Fruit fly (Drosophila melanogaster) whole organism: ENCODE measurements around the gene CG15537.

Experiments used
- CG8478 ChIP-seq: fragments of >200 bp; optimal IDR thresholded peaks from 2 replicates; lab custom pipeline; 2018; ENCODE audit warnings: inconsistent platforms
- Dll ChIP-seq: fragments of >200 bp; optimal IDR thresholded peaks from 2 replicates; lab custom pipeline; 2017
- EcR ChIP-seq, 2 experiments: fragments of >200 bp; optimal IDR thresholded peaks; 2 replicates each; lab custom pipeline; 2017; ENCODE audit warnings: missing biosample characterization in 2 of 2, missing genetic modification characterization in 2 of 2, missing genetic modification reagents in 2 of 2
- pan ChIP-seq: fragments of >200 bp; optimal IDR thresholded peaks from 2 replicates; lab custom pipeline; 2017
- psq ChIP-seq: fragments of >200 bp; optimal IDR thresholded peaks from 2 replicates; lab custom pipeline; 2017
- usp ChIP-seq: fragments of >200 bp; optimal IDR thresholded peaks from 2 replicates; lab custom pipeline; 2017; ENCODE audit warnings: missing biosample characterization, missing genetic modification characterization, mixed read lengths

CG15537 gene

DNA sequence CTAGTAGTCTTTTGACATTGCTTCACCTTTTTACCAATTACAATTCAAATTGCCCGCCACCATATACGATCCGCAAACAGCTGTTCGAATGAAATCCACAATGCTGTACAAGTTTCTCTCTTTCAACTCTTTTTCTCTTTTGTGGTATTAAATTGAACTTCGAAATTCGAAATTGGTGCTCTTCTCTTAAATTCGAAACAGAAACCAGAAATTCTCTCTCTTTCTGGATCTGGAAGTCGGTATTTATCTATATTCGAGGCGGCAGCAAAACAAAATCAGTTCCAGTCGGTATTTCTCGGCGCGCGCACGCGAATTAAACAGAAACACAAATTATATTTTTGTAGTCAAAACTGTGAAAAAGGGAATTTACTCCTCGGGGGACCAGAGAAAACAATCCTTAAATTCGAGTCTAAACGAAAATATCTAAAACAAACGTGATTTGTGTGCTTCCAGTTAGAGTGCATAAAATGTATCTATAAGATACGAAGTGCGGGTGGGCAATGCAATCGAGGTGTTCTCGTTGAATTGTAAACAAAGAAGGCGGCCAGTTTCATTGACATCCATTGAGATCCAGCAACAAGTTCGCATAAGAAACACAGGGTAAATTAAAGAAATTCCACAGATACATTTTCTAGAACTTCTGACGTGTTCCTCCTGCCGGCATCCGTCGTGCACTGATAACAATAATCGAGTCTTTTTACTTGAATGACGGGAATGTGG is 22.5 kb upstream of the CG15537 start, which contains the start of gene PH4alphaEFB:
Gene PH4alphaEFB, plus strand, starts transcription at position 276 of the 720 bp plus-strand sequence.
- TF ChIP-seq psq (no peak), EcR (GFP tag; optimal IDR thresholded peaks at IDR 0.05; lab: Kevin White, UChicago) (no peak), usp (GFP tag; lab: Kevin White, UChicago) (no peak), CG8478 (no peak), pan (lab: Kevin White, UChicago) (no peak), Dll (lab: Kevin White, UChicago) (no peak)

DNA sequence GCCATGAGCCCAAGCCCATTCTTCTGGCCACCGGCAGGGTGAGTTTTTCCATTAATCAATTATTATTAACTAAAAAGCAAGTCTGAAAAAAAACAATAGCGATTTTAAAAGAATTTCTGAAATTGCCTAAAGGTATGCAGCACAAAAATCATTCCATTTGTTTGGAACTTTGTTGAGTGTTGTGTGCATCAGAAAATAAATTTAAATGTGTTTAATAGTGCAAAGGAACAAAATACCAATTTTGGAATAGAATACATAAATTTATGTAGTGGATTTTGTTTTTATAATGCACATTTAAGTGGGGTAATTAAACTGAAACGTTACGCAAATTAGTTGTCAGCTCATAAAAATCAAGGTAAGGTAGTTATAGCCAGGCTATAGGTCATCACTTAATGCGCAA is 20.8 kb upstream of the CG15537 start:
- TF ChIP-seq psq (no peak), Dll (lab: Kevin White, UChicago) (no peak), pan (lab: Kevin White, UChicago) (no peak), CG8478 (no peak), usp (GFP tag; lab: Kevin White, UChicago) (no peak), EcR (GFP tag; optimal IDR thresholded peaks at IDR 0.05; lab: Kevin White, UChicago) (no peak)

DNA sequence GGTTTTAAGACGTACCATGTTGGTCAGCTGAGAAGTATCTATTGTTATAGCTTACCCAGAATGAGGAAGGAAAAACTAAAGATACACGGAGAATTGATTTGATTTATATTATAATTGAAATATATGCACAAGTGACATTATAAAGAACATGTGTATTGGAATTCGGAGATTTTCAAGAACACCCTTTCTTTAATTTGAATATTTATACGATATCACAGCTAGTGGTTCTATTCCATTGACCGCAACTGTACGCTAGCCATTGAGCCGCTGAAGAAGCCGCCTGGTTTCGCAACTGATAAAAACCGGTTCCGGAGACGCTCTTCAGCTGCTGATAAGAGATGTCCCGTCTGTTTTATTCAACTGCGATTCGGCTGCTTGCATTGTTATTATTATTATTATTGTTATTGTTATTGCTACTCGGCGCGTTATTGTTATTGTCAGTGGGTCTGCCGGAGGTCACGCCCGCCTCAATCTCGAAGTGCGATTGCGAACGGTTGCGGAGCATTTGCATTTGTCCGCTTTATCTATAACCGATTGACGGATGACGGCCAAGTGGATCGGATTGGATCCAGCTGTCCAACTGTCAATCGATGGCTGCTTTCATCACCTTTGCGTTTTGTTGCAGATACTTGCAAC is 18.3 kb upstream of the CG15537 start:
- no peak for TF ChIP-seq pan (lab: Kevin White, UChicago)
- TF ChIP-seq CG8478 = no peak
- TF ChIP-seq Dll (lab: Kevin White, UChicago) = no peak
- TF ChIP-seq EcR (GFP tag; optimal IDR thresholded peaks at IDR 0.05; lab: Kevin White, UChicago) = no peak
- no peak for TF ChIP-seq psq
- TF ChIP-seq usp (GFP tag; lab: Kevin White, UChicago) = no peak

DNA sequence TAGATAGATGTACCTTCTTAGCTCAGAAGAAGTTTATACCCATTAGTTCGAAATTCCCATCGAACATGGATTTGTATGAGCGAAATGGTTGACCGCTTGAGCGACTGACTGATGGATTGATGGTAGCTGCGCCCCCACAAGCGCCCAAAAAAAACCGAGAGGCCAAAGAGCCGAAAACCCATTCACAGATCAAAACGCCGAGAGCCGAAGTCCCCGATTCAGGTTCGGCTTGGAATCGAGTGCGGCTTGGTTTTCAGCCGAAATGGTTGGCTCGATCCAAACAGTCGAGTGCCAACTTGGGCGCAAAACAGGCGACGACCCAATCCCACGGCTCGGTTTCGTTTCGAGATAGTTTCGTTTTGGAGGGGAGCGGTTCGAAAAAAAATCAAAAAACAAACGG is 16.8 kb upstream of the CG15537 start:
- no peak for TF ChIP-seq CG8478
- no peak for TF ChIP-seq Dll (lab: Kevin White, UChicago)
- TF ChIP-seq usp (GFP tag; lab: Kevin White, UChicago) = no peak
- TF ChIP-seq EcR (GFP tag; optimal IDR thresholded peaks at IDR 0.05; lab: Kevin White, UChicago) = no peak
- TF ChIP-seq pan (lab: Kevin White, UChicago) = no peak
- no peak for TF ChIP-seq psq

DNA sequence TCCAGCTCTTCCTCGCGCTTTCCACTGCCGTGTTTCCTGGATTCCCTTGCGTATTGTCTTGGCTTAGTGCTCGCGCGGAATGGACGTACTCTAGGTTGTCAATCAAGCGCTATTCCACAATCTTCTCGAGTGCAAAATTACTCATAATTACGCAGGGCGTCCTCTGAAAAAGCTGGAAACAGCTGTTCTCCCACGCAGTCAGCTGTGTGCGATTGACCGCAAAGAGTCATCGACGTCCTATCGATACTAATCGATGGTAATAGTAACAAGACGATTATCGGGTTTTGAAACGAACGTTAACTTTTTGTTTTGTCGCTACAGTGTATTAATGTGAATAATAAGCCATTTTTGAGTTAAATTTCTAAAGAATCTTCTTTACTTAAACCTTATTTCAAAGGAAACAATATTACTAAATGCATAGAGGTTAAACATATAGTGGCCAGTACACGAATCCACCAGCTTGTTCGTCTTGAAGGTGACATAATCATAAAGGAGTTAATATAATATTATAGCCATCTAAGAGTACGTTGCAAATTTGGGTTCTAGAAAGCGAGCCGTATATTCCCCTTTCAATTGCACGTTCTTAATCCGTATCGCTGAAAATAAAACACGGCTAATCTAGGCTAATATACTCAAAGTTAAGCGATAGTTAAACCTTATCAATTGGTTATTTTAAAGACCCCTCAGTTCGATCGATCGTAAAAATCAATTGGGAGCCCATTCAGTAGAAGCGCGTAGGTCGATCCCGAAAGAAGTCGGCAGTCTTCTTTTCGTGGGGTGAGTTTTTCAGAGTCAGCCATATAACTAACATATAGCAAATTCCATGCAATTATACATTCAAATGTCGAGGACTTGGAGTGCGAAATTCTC is 15.9 kb upstream of the CG15537 start, which contains the start of the genes CG2224 and CDase:
Gene CG2224, minus strand, starts transcription at position 235 of the 870 bp plus-strand sequence.
Gene CDase, plus strand, starts transcription at position 456 of the 870 bp plus-strand sequence.
- TF ChIP-seq psq = no peak
- no peak for TF ChIP-seq EcR (GFP tag; optimal IDR thresholded peaks at IDR 0.05; lab: Kevin White, UChicago)
- TF ChIP-seq usp (GFP tag; lab: Kevin White, UChicago) = no peak
- no peak for TF ChIP-seq pan (lab: Kevin White, UChicago)
- no peak for TF ChIP-seq CG8478
- TF ChIP-seq Dll (lab: Kevin White, UChicago) = no peak

DNA sequence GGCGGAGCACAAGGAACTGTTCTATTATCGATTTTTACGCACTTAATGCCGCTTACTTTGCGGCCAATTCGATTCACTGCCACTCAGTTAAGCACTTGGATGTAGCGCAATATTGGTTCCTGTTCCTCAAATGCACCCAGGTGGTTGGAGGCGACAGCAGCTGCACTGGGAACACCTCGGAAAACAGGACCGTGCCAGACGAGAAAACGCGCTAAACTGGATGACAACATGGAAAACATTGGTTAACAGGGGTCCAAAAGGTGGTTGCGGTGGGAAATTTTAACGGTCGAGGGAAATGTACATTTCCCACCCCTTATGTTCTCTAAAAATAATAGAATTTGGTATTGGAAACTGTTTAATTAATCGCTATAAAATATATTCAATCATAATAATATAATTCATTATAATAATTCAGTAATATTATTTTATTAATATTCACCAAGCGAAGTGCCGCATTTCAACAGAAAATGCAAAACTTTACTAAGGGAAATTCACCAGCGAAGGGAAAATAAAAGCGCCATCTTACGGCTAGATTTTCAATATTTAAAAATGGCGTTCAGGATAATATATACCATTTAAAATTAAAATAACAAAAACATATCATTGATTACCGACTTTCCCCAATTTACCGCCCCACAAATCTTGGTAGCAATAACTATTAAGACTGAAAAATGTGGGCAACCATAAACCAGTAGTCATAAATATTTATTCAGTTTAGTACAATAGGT is 12.6 kb upstream of the CG15537 start, which contains the start of gene aralar1:
Gene aralar1, minus strand, starts transcription at position 51 of the 728 bp plus-strand sequence.
- TF ChIP-seq usp (GFP tag; lab: Kevin White, UChicago) = no peak
- no peak for TF ChIP-seq psq
- TF ChIP-seq EcR (GFP tag; optimal IDR thresholded peaks at IDR 0.05; lab: Kevin White, UChicago) = no peak
- no peak for TF ChIP-seq Dll (lab: Kevin White, UChicago)
- no peak for TF ChIP-seq pan (lab: Kevin White, UChicago)
- no peak for TF ChIP-seq CG8478

DNA sequence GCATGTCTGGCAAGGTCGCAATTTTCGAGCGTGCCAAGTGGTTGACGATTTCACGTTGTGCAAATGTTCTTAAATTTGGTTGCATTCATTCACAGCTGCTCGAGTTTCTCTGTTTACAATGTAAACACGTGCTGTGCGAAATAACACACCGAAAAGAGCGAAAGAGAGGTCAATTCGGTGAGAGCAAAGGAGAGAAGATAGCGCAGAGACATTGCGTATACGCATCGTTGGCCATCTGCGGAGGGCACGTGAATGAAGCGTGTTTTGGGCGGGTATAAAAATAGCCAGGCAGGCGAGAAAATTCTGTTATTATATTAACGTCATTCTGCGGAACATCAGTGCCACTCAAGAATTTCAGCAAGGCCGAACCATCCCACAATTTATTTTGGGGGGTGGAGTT is 11.0 kb upstream of the CG15537 start:
- TF ChIP-seq usp (GFP tag; lab: Kevin White, UChicago) (no peak), psq (no peak), pan (lab: Kevin White, UChicago) (no peak), Dll (lab: Kevin White, UChicago) (no peak), CG8478 (no peak), EcR (GFP tag; optimal IDR thresholded peaks at IDR 0.05; lab: Kevin White, UChicago) (no peak)

DNA sequence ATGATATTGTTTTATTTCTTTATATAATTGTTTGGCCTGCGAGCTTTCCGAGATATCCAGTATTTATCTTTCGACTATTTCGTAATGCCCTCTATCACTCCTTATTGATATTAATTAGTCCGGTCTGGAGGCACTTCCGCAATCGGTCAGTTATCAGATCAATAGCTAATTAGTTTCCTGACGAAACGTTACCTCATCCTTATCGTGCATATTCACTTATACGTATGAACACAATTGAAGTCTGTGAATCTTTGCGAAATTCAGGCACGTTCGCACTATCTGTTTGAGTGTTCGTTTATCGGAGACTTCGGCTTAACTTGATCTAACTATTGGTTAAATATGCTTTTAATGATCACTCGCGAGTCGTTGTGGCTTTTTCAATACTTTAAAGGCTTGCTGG is 9.8 kb upstream of the CG15537 start:
- TF ChIP-seq pan (lab: Kevin White, UChicago) (no peak), EcR (GFP tag; optimal IDR thresholded peaks at IDR 0.05; lab: Kevin White, UChicago) (no peak), usp (GFP tag; lab: Kevin White, UChicago) (no peak), CG8478 (no peak), Dll (lab: Kevin White, UChicago) (no peak), psq (no peak)

DNA sequence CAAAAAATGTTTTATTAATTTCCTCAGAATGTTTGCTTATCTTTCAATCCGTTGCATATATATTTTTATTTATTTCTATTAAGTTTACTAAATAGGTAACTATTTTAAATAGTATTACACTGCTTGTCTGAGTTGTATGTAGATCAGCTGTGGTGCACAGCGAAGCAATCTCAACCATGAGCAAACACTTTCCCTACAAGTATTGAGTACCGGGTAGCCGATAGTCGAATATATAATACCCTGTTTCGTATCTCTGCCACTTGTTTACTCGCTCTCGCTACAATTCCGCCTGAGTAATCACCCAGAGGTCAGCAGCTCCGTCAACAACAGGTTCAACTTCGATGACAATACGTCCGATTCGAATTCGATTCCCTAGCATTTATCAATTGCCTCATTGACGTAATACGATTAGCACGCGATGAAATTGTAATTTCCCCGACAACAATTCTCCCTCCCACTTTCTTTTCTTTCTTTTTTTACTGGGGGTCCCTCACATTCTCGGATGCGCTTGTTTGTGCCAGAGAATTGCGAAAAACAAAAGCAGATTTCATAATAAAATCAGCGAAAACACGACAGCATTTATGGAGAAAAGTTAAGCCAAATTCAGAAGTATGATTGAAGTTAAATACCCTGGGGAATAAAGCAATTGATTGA is 7.4 kb upstream of the CG15537 start:
- TF ChIP-seq Dll (lab: Kevin White, UChicago) = no peak
- TF ChIP-seq EcR (GFP tag; optimal IDR thresholded peaks at IDR 0.05; lab: Kevin White, UChicago) = no peak
- no peak for TF ChIP-seq pan (lab: Kevin White, UChicago)
- no peak for TF ChIP-seq psq
- TF ChIP-seq usp (GFP tag; lab: Kevin White, UChicago) = no peak
- TF ChIP-seq CG8478 = no peak

DNA sequence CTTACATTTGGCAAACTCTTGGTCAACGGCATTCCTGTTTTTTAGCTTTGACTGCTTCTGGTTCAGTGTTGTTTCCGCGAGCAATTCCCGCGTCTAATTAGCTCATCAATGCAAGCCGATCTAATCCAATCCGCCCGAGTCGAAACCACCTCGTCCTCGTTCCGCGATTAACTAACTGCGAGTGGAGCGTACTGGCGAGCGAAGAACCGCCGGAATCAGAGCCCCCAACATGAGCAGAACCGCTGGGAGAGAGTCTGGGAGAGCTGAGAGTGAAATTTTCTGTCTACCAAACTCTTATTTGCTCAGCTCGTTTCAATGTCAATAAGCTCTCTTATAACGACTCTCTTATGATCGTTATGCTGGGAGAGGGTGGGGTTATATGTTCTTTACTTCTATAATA is 6.8 kb upstream of the CG15537 start:
- TF ChIP-seq Dll (lab: Kevin White, UChicago) (peak; percentile 91), CG8478 (no peak), psq (no peak)
